Worm (Caenorhabditis elegans) whole organism, L4 larva: Measurements from ENCODE around the gene str-116.

Experiments used
- ZK546.5 ChIP-seq, 2 experiments: sonication (generic microtip); optimal IDR thresholded peaks; 2 replicates each; lab custom pipeline; 2017; ENCODE audit warnings: missing biosample characterization in 2 of 2, missing genetic modification characterization in 2 of 2
- ceh-62 ChIP-seq: sonication (generic microtip); optimal IDR thresholded peaks from 2 replicates; lab custom pipeline; 2017; ENCODE audit warnings: missing biosample characterization, missing genetic modification characterization
- ceh-82 ChIP-seq: sonication (generic microtip); optimal IDR thresholded peaks from 2 replicates; lab custom pipeline; 2017; ENCODE audit warnings: missing biosample characterization, missing genetic modification characterization
- egl-43 ChIP-seq: fragments of 200-800 bp; sonication (Bioruptor generic); IDR thresholded peaks from 2 replicates; pipeline ENCODE4 v1.3.6; 2022; ENCODE audit warnings: missing genetic modification reagents, missing genetic modification characterization, missing compliant biosample characterization
- gei-8 ChIP-seq: fragments of 200-800 bp; sonication (Bioruptor generic); optimal IDR thresholded peaks from 2 replicates; lab custom pipeline; 2018; ENCODE audit warnings: mild to moderate bottlenecking, missing genetic modification characterization, missing compliant biosample characterization
- lin-39 ChIP-seq: fragments of 150-350 bp; optimal IDR thresholded peaks from 2 replicates; lab custom pipeline; 2014; ENCODE audit warnings: missing biosample characterization, missing genetic modification reagents, missing genetic modification characterization
- nhr-237 ChIP-seq: sonication (generic microtip); optimal IDR thresholded peaks from 2 replicates; lab custom pipeline; 2017; ENCODE audit warnings: missing biosample characterization, missing genetic modification characterization
- nhr-76 ChIP-seq: fragments of 150-350 bp; optimal IDR thresholded peaks from 2 replicates; lab custom pipeline; 2014; ENCODE audit warnings: missing biosample characterization, missing genetic modification characterization
- pqm-1 ChIP-seq: sonication (generic microtip); optimal IDR thresholded peaks from 2 replicates; lab custom pipeline; 2017; ENCODE audit warnings: missing biosample characterization, missing genetic modification characterization
- tag-97 ChIP-seq: fragments of 200-800 bp; sonication (Bioruptor generic); IDR thresholded peaks from 2 replicates; pipeline ENCODE4 v1.3.6; 2022; ENCODE audit warnings: missing genetic modification characterization, missing compliant biosample characterization
- zfp-2 ChIP-seq: sonication (generic microtip); optimal IDR thresholded peaks from 2 replicates; lab custom pipeline; 2016; ENCODE audit warnings: mild to moderate bottlenecking, missing genetic modification characterization, missing compliant biosample characterization

DNA sequence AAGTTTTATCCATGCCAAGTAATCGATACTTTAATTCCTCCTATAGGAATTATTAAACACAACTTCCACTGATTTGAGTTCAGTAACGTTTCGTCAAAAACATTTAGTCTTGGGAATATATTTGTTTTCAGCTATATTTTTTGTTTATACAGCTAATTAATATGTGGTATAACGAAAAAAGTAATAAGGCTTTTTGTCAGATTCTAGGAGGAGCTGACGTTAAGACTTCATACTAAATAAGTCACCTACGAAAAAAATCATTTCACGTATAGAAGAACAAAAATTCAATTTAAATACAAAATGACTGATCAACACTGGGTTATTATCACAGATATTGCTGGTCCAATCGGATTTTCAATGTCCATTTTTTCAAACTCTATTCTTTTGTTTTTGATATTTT lies 2.0 kb downstream of the str-116 start, which contains the start of gene str-115:
- TF ChIP-seq lin-39 (tag; lab: Kevin White, UChicago): no peak
- TF ChIP-seq gei-8: no peak
- TF ChIP-seq nhr-237: no peak
- no peak for TF ChIP-seq tag-97
- TF ChIP-seq ceh-82 (tag; lab: Kevin White, UChicago): no peak
- no peak for TF ChIP-seq pqm-1 (tag; lab: Kevin White, UChicago)
- TF ChIP-seq egl-43 (GFP tag; lab: Robert Waterston, UW): no peak
- TF ChIP-seq ceh-62 (tag; lab: Kevin White, UChicago): no peak
- TF ChIP-seq ZK546.5 (tag; optimal IDR thresholded peaks at IDR 0.05; lab: Kevin White, UChicago): no peak
- no peak for TF ChIP-seq nhr-76 (tag; lab: Kevin White, UChicago)
- TF ChIP-seq zfp-2 (tag; lab: Kevin White, UChicago): no peak
